Worm (Caenorhabditis elegans) whole organism, L3 larva: ENCODE data around the gene arrd-19.

Experiments
- aly-2 ChIP-seq: fragments of 150-350 bp; optimal IDR thresholded peaks from 2 replicates; lab custom pipeline; 2014; ENCODE audit warnings: missing biosample characterization, missing genetic modification characterization
- ceh-28 ChIP-seq: fragments of 150-350 bp; optimal IDR thresholded peaks from 2 replicates; lab custom pipeline; 2014; ENCODE audit warnings: missing biosample characterization, missing genetic modification reagents, missing genetic modification characterization
- egl-5 ChIP-seq: fragments of 150-350 bp; optimal IDR thresholded peaks from 2 replicates; lab custom pipeline; 2017; ENCODE audit warnings: missing biosample characterization, missing genetic modification reagents, missing genetic modification characterization, inconsistent platforms
- elt-3 ChIP-seq, 3 experiments: fragments of 150-350 bp in 1 of 3; sonication (generic microtip) in 2 of 3; optimal IDR thresholded peaks; 2 replicates in 2 of 3; 4 replicates in 1 of 3; lab custom pipeline; 2014 to 2017; ENCODE audit warnings: missing biosample characterization in 3 of 3, missing genetic modification characterization in 3 of 3
- lin-15B ChIP-seq: fragments of 150-350 bp; optimal IDR thresholded peaks from 2 replicates; lab custom pipeline; 2014; ENCODE audit warnings: missing biosample characterization, missing genetic modification characterization
- mdl-1 ChIP-seq: fragments of 150-350 bp; optimal IDR thresholded peaks from 2 replicates; lab custom pipeline; 2014; ENCODE audit warnings: missing biosample characterization, missing genetic modification characterization
- nhr-12 ChIP-seq: fragments of 150-350 bp; optimal IDR thresholded peaks from 2 replicates; lab custom pipeline; 2014; ENCODE audit warnings: missing biosample characterization, missing genetic modification characterization
- nhr-28 ChIP-seq: fragments of 150-350 bp; optimal IDR thresholded peaks from 2 replicates; lab custom pipeline; 2014; ENCODE audit warnings: missing biosample characterization, missing genetic modification characterization
- pqm-1 ChIP-seq: fragments of 150-350 bp; optimal IDR thresholded peaks from 2 replicates; lab custom pipeline; 2017; ENCODE audit warnings: missing biosample characterization, missing genetic modification characterization, inconsistent platforms
- sea-2 ChIP-seq: fragments of 150-350 bp; sonication (generic microtip); optimal IDR thresholded peaks from 4 replicates; lab custom pipeline; 2014; ENCODE audit warnings: missing biosample characterization, missing genetic modification reagents, missing genetic modification characterization
- ztf-4 ChIP-seq: fragments of 150-350 bp; optimal IDR thresholded peaks from 2 replicates; lab custom pipeline; 2014; ENCODE audit warnings: missing biosample characterization, missing genetic modification characterization

DNA sequence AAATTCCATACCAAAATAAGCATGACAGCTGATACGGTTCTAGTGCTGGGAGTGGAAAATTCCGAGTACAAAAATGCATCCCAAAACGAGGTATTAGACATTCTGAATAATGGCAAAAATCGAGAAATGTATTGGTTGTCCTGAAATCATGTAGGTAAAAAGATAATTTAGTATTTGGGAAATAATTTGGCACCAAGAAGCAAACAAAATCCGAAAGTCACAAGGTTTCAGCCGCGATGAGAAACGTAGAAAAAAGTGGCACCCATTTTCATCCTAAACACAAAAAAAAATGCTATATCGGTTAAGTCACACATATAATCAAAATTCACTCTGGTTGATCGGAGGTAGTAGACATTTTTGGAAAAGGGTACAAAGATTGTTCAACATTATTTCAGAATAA lies 17.6 kb downstream of the arrd-19 start, which contains the start of gene srx-122:
- TF ChIP-seq egl-5 (tag; lab: Kevin White, UChicago) (no peak), nhr-28 (tag; lab: Kevin White, UChicago) (no peak), lin-15B (no peak), sea-2 (GFP tag; lab: Kevin White, UChicago) (no peak), pqm-1 (no peak), mdl-1 (tag; lab: Kevin White, UChicago) (no peak), elt-3 (tag; optimal IDR thresholded peaks at IDR 0.05; lab: Kevin White, UChicago) (no peak), ztf-4 (tag; lab: Kevin White, UChicago) (no peak), nhr-12 (tag; lab: Kevin White, UChicago) (no peak), ceh-28 (tag; lab: Kevin White, UChicago) (no peak), aly-2 (no peak)
